Fruit fly (Drosophila melanogaster) whole organism, wandering third instar larva: Measurements from ENCODE around the gene janA.

Experiments used
- N ChIP-seq: fragments of >200 bp; optimal IDR thresholded peaks from 2 replicates; lab custom pipeline; 2018; ENCODE audit warnings: missing biosample characterization, missing external identifiers, missing genetic modification characterization
- Sp1 ChIP-seq: fragments of 200-800 bp; sonication (Bioruptor generic); optimal IDR thresholded peaks from 3 replicates; lab custom pipeline; 2019; ENCODE audit warnings: missing biosample characterization, mild to moderate bottlenecking, missing genetic modification characterization, moderate library complexity
- pan ChIP-seq: fragments of >200 bp; optimal IDR thresholded peaks from 2 replicates; lab custom pipeline; 2017

- TF ChIP-seq N (GFP tag; lab: Kevin White, UChicago): no peak
- no peak for TF ChIP-seq pan
- peak; percentile 82 for TF ChIP-seq Sp1
Measured at dm6 chr3R:30056592-30057135, 17.3 kb upstream of the janA start, which contains the start of the genes CG7950 and Rpp14a.
